Worm (Caenorhabditis elegans) whole organism, L1 larva: Measurements from ENCODE around the gene ZK757.2.
A peak's percentile ranks its signal among the peaks of the same experiment; 100 is the strongest.

Source experiments
- C04F5.9 ChIP-seq: sonication (generic microtip); optimal IDR thresholded peaks from 2 replicates; lab custom pipeline; 2016; ENCODE audit warnings: missing genetic modification characterization, missing compliant biosample characterization
- C16A3.4 ChIP-seq: fragments of 150-350 bp; optimal IDR thresholded peaks from 2 replicates; lab custom pipeline; 2014; ENCODE audit warnings: missing biosample characterization, missing genetic modification characterization
- blmp-1 ChIP-seq: fragments of 150-350 bp; optimal IDR thresholded peaks from 2 replicates; lab custom pipeline; 2014; ENCODE audit warnings: missing biosample characterization, missing genetic modification characterization
- ceh-63 ChIP-seq: fragments of 200-800 bp; sonication (Bioruptor generic); optimal IDR thresholded peaks from 2 replicates; lab custom pipeline; 2018; ENCODE audit warnings: mild to moderate bottlenecking, missing genetic modification characterization, missing compliant biosample characterization
- ceh-90 ChIP-seq: sonication (generic microtip); optimal IDR thresholded peaks from 2 replicates; lab custom pipeline; 2016; ENCODE audit warnings: missing genetic modification characterization, missing compliant biosample characterization
- dpl-1 ChIP-seq, 3 experiments: fragments of 150-350 bp in 2 of 3; sonication (generic microtip) in 1 of 3; optimal IDR thresholded peaks; 2 replicates each; lab custom pipeline; 2014 to 2017; ENCODE audit warnings: missing biosample characterization in 3 of 3, missing genetic modification characterization in 3 of 3, missing genetic modification reagents in 3 of 3
- efl-1 ChIP-seq, 4 experiments: fragments of 150-350 bp; optimal IDR thresholded peaks in 3 of 4; peaks in 1 of 4; 1 replicate in 1 of 4; 2 replicates in 3 of 4; lab custom pipeline; 2014; ENCODE audit warnings: missing biosample characterization in 2 of 4, missing genetic modification characterization in 2 of 4, missing genetic modification reagents in 2 of 4
- efl-3 ChIP-seq: fragments of 200-800 bp; sonication (Bioruptor generic); optimal IDR thresholded peaks from 2 replicates; lab custom pipeline; 2018; ENCODE audit warnings: mild to moderate bottlenecking, missing genetic modification characterization, missing compliant biosample characterization
- elt-3 ChIP-seq, 6 experiments: fragments of 150-350 bp in 1 of 6; sonication (generic microtip); optimal IDR thresholded peaks; 2 replicates each; lab custom pipeline; 2017 to 2018; ENCODE audit warnings: missing biosample characterization in 6 of 6, missing genetic modification characterization in 6 of 6, inconsistent platforms in 1 of 6
- fkh-10 ChIP-seq: sonication (generic microtip); optimal IDR thresholded peaks from 2 replicates; lab custom pipeline; 2017; ENCODE audit warnings: missing biosample characterization, missing genetic modification reagents, missing genetic modification characterization
- fkh-8 ChIP-seq: sonication (generic microtip); optimal IDR thresholded peaks from 2 replicates; lab custom pipeline; 2016; ENCODE audit warnings: mild to moderate bottlenecking, missing genetic modification characterization, missing compliant biosample characterization
- fos-1 ChIP-seq: fragments of 150-350 bp; optimal IDR thresholded peaks from 2 replicates; lab custom pipeline; 2014; ENCODE audit warnings: missing biosample characterization, missing genetic modification characterization
- hlh-4 ChIP-seq: sonication (generic microtip); optimal IDR thresholded peaks from 2 replicates; lab custom pipeline; 2016; ENCODE audit warnings: mild to moderate bottlenecking, missing genetic modification characterization, missing compliant biosample characterization
- hpl-2 ChIP-seq: fragments of 150-350 bp; optimal IDR thresholded peaks from 2 replicates; lab custom pipeline; 2014; ENCODE audit warnings: missing biosample characterization, missing genetic modification reagents, missing genetic modification characterization
- jun-1 ChIP-seq: fragments of 150-350 bp; optimal IDR thresholded peaks from 2 replicates; lab custom pipeline; 2014; ENCODE audit warnings: missing biosample characterization, missing genetic modification reagents, missing genetic modification characterization
- lin-13 ChIP-seq: fragments of 150-350 bp; optimal IDR thresholded peaks from 2 replicates; lab custom pipeline; 2014; ENCODE audit warnings: missing biosample characterization, missing genetic modification reagents, missing genetic modification characterization
- lin-14 ChIP-seq: fragments of 200-800 bp; sonication (Bioruptor generic); optimal IDR thresholded peaks from 2 replicates; lab custom pipeline; 2018; ENCODE audit warnings: mild to moderate bottlenecking, missing genetic modification characterization, moderate library complexity, missing compliant biosample characterization
- lir-3 ChIP-seq: sonication (generic microtip); optimal IDR thresholded peaks from 2 replicates; lab custom pipeline; 2016; ENCODE audit warnings: mild to moderate bottlenecking, missing genetic modification characterization, moderate library complexity, missing compliant biosample characterization; ENCODE audit not compliant: poor library complexity
- lsy-2 ChIP-seq, 2 experiments: fragments of 150-350 bp; optimal IDR thresholded peaks; 2 replicates each; lab custom pipeline; 2014; ENCODE audit warnings: missing biosample characterization in 2 of 2, missing genetic modification characterization in 2 of 2
- mab-9 ChIP-seq: fragments of 200-800 bp; sonication (Bioruptor generic); IDR thresholded peaks from 2 replicates; pipeline ENCODE4 v1.3.6; 2022; ENCODE audit warnings: missing genetic modification reagents, missing genetic modification characterization, missing compliant biosample characterization
- mep-1 ChIP-seq: fragments of 150-350 bp; optimal IDR thresholded peaks from 2 replicates; lab custom pipeline; 2014; ENCODE audit warnings: missing biosample characterization, missing genetic modification characterization
- nhr-11 ChIP-seq: fragments of 150-350 bp; optimal IDR thresholded peaks from 2 replicates; lab custom pipeline; 2014; ENCODE audit warnings: missing biosample characterization, missing genetic modification characterization
- nhr-19 ChIP-seq: fragments of 200-800 bp; sonication (Bioruptor generic); conservative IDR thresholded peaks from 2 replicates; pipeline ENCODE4 v1.3.6; 2022; ENCODE audit warnings: missing genetic modification characterization, missing compliant biosample characterization
- nhr-237 ChIP-seq: fragments of 150-350 bp; optimal IDR thresholded peaks from 2 replicates; lab custom pipeline; 2014; ENCODE audit warnings: missing biosample characterization, missing genetic modification characterization
- nhr-28 ChIP-seq: fragments of 150-350 bp; optimal IDR thresholded peaks from 2 replicates; lab custom pipeline; 2014; ENCODE audit warnings: missing biosample characterization, missing genetic modification characterization
- nhr-71 ChIP-seq: sonication (generic microtip); optimal IDR thresholded peaks from 2 replicates; lab custom pipeline; 2016; ENCODE audit warnings: mild to moderate bottlenecking, missing genetic modification characterization, moderate library complexity, missing compliant biosample characterization
- nhr-76 ChIP-seq: sonication (generic microtip); optimal IDR thresholded peaks from 2 replicates; lab custom pipeline; 2017; ENCODE audit warnings: missing biosample characterization, missing genetic modification characterization
- nhr-77 ChIP-seq: fragments of 150-350 bp; optimal IDR thresholded peaks from 2 replicates; lab custom pipeline; 2014; ENCODE audit warnings: missing biosample characterization, missing genetic modification characterization
- nhr-84 ChIP-seq: sonication (generic microtip); optimal IDR thresholded peaks from 2 replicates; lab custom pipeline; 2017; ENCODE audit warnings: missing biosample characterization, missing genetic modification characterization
- pax-3 ChIP-seq: fragments of 200-800 bp; sonication (Bioruptor generic); optimal IDR thresholded peaks from 2 replicates; lab custom pipeline; 2018; ENCODE audit warnings: mild to moderate bottlenecking, missing genetic modification characterization, moderate library complexity, missing compliant biosample characterization
- rnt-1 ChIP-seq: sonication (generic microtip); optimal IDR thresholded peaks from 2 replicates; lab custom pipeline; 2016; ENCODE audit warnings: mild to moderate bottlenecking, missing genetic modification characterization, moderate library complexity, missing compliant biosample characterization
- skn-1 ChIP-seq: fragments of 150-350 bp; optimal IDR thresholded peaks from 2 replicates; lab custom pipeline; 2014; ENCODE audit warnings: missing biosample characterization, missing genetic modification characterization
- snpc-4 ChIP-seq: fragments of 150-350 bp; optimal IDR thresholded peaks from 2 replicates; lab custom pipeline; 2014; ENCODE audit warnings: missing biosample characterization, missing genetic modification characterization
- snu-23 ChIP-seq: sonication (generic microtip); optimal IDR thresholded peaks from 2 replicates; lab custom pipeline; 2016; ENCODE audit warnings: missing genetic modification characterization, missing compliant biosample characterization
- swsn-7 ChIP-seq: sonication (generic microtip); optimal IDR thresholded peaks from 2 replicates; lab custom pipeline; 2016; ENCODE audit warnings: missing genetic modification characterization, missing compliant biosample characterization
- unc-62 ChIP-seq: fragments of 150-350 bp; optimal IDR thresholded peaks from 2 replicates; lab custom pipeline; 2014; ENCODE audit warnings: missing biosample characterization, missing genetic modification reagents, missing genetic modification characterization
- unc-86 ChIP-seq: sonication (generic microtip); optimal IDR thresholded peaks from 2 replicates; lab custom pipeline; 2016; ENCODE audit warnings: missing genetic modification characterization, missing compliant biosample characterization
- unc-98 ChIP-seq: fragments of 200-800 bp; sonication (Bioruptor generic); IDR thresholded peaks from 2 replicates; pipeline ENCODE4 v1.3.6; 2022; ENCODE audit warnings: missing genetic modification characterization, missing compliant biosample characterization
- xbp-1 ChIP-seq: sonication (generic microtip); optimal IDR thresholded peaks from 2 replicates; lab custom pipeline; 2016; ENCODE audit warnings: missing genetic modification characterization, missing compliant biosample characterization
- zag-1 ChIP-seq: fragments of 150-350 bp; optimal IDR thresholded peaks from 2 replicates; lab custom pipeline; 2014; ENCODE audit warnings: missing biosample characterization, missing genetic modification characterization
- ztf-11 ChIP-seq, 2 experiments: sonication (generic microtip); optimal IDR thresholded peaks; 2 replicates each; lab custom pipeline; 2016 to 2017; ENCODE audit warnings: missing genetic modification characterization in 2 of 2, missing biosample characterization in 1 of 2, missing compliant biosample characterization in 1 of 2

ZK757.2 gene

DNA sequence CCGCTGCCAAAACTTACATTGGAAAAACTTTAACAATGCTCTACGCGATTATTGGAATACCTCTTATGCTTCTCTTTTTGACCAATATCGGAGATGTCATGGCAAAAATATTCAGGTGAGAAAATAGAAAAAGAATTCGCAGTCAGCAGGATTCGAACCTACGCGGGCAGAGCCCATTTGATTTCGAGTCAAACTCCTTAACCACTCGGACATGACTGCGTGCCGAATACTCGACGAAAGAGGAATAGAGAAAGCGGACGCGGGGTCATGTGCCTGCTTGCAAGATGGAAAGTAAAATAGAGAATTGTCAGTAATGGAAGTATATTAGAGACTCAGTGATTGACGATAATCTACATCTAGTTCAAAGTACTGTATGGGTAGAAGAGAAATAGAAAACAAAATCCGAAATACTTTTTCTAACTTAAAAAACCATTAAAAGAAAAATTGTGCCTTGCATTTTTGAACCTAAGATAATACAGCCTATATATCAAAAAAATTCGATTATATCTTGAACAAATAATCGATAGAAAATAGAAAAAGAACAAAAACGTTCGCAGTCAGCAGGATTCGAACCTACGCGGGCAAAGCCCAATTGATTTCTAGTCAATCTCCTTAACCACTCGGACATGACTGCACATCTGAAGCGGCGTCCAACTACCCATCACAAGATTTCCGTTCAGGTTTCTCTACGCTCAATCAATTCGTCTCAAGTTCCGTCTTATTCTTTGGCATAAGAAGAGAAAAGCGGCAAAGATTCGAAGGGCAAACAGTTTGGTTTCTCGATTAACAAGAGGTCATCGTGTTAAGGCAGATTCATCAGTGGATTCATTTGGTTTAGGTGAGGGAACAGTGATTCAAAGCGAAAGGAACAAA, 17.0 kb downstream of the ZK757.2 start (continued):
- TF ChIP-seq dpl-1 (GFP tag; optimal IDR thresholded peaks at IDR 0.05; lab: Kevin White, UChicago) (peak; percentile 23 to 47 (median 36)), blmp-1 (tag; lab: Kevin White, UChicago) (peak; percentile 12), fos-1 (peak; percentile 36), nhr-28 (tag; lab: Kevin White, UChicago) (no peak), mep-1 (tag; lab: Kevin White, UChicago) (peak; percentile 63), hpl-2 (GFP tag; lab: Kevin White, UChicago) (no peak), lsy-2 (tag; optimal IDR thresholded peaks at IDR 0.05; lab: Kevin White, UChicago) (peak; percentile 48 to 76), nhr-76 (tag; lab: Kevin White, UChicago) (no peak), efl-3 (no peak), fkh-10 (peak; percentile 10), nhr-237 (tag; lab: Kevin White, UChicago) (no peak), ceh-90 (tag; lab: Kevin White, UChicago) (peak; percentile 41), efl-1 (optimal IDR thresholded peaks at IDR 0.05; lab: Kevin White, UChicago) (peak; percentile 47 to 53), efl-1 (GFP tag; optimal IDR thresholded peaks at IDR 0.05 in 1 of 2; lab: Kevin White, UChicago) (peak; percentile 22 to 85), fkh-8 (tag; lab: Kevin White, UChicago) (peak; percentile 49), nhr-19 (peak; percentile 43), C16A3.4 (peak; percentile 63), zag-1 (no peak), lir-3 (tag; lab: Kevin White, UChicago) (peak; percentile 48), unc-86 (tag; lab: Kevin White, UChicago) (peak; percentile 37), ceh-63 (GFP tag; lab: Kevin White, UChicago) (no peak), unc-62 (no peak), xbp-1 (tag; lab: Kevin White, UChicago) (peak; percentile 52), ztf-11 (tag; optimal IDR thresholded peaks at IDR 0.05; lab: Kevin White, UChicago) (peak in 1 of 2 experiments; percentile 61), pax-3 (tag; lab: Kevin White, UChicago) (peak; percentile 37), nhr-11 (tag; lab: Kevin White, UChicago) (peak; percentile 8), snu-23 (GFP tag; lab: Kevin White, UChicago) (peak; percentile 59), swsn-7 (tag; lab: Kevin White, UChicago) (peak; percentile 61), nhr-77 (tag; lab: Kevin White, UChicago) (peak; percentile 30), mab-9 (GFP tag; lab: Robert Waterston, UW) (no peak), nhr-84 (no peak), elt-3 (tag; optimal IDR thresholded peaks at IDR 0.05; lab: Kevin White, UChicago) (peak in 1 of 6 experiments; percentile 18), snpc-4 (tag; lab: Kevin White, UChicago) (no peak), rnt-1 (tag; lab: Kevin White, UChicago) (peak; percentile 79), hlh-4 (no peak), nhr-71 (tag; lab: Kevin White, UChicago) (peak; percentile 74), lin-13 (GFP tag; lab: Kevin White, UChicago) (peak; percentile 49), unc-98 (no peak), skn-1 (tag; lab: Kevin White, UChicago) (no peak), jun-1 (tag; lab: Kevin White, UChicago) (no peak)

DNA sequence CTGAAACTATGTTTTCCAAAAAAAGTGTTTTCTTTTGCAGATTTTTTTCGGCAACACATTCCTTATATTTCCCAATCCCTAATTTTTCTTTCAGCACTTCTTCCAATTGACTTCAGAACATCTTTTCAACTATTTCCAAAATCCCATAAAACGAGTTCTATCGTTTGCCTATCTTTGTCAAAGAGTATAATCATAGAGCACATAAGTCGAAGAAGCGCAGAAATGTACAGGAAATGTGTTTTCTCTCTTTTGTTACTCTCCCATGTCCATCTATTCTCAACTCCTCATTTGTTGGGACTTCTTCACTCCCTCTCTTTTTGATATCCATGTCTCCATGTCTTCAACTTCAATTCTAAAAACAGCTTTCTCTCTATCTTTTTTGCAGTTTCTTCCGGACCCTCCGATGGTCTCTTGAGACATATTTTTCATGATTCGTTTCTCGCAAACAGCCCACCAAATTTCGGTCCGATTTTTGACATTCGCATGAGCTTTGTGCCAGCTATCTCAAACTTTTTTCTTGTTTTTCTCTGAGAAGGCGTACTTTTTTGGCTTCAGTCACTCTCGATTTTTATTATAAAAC, 18.4 kb downstream of the ZK757.2 start, which contains the start of gene twk-48:
twk-48 (plus strand) TSS at position 530 of the 580 bp plus-strand sequence.
- TF ChIP-seq fkh-10 (peak; percentile 73), C04F5.9 (no peak), lin-14 (GFP tag; lab: Kevin White, UChicago) (peak; percentile 57), efl-1 (optimal IDR thresholded peaks at IDR 0.05; lab: Kevin White, UChicago) (no peak), efl-1 (GFP tag; optimal IDR thresholded peaks at IDR 0.05 in 1 of 2; lab: Kevin White, UChicago) (peak in 1 of 2 experiments; percentile 26)
